Worm (Caenorhabditis elegans): ENCODE measurements around the gene F25B3.5.

The F25B3.5 gene

DNA sequence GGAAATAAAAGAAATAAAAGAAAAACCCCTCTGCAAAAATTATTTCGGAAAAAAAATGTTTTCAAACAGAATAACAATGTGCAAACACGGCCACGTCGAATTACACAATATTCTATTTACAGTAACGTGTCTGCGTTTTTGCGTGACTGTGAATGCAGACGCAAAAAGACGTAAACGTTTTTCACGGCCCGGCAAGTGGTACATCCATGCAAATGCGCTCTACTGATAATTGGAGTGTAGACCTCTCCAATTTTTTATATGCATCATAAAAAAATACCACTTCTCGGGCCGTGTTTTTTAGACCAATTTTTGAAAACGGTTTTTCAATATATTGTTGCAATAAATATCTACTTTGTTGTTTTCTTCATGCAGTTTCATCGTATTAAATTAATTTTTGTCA, 20.6 kb downstream of the F25B3.5 start, which contains the start of gene nstp-10:
Gene nstp-10 (minus strand): TSS at position 378 of the 400 bp plus-strand sequence.
- TF ChIP-seq B0035.1 (tag; optimal IDR thresholded peaks at IDR 0.05) (no peak), hlh-12 (tag; optimal IDR thresholded peaks at IDR 0.05) (no peak), ama-1 (optimal IDR thresholded peaks at IDR 0.05) (no peak), ama-1 (GFP tag; optimal IDR thresholded peaks at IDR 0.05) (no peak), C17E4.6 (GFP tag; IDR thresholded peaks at IDR 0.05) (peak; percentile 83), ceh-79 (tag; optimal IDR thresholded peaks at IDR 0.05) (no peak), B0261.1 (tag; optimal IDR thresholded peaks at IDR 0.05) (no peak), F55B11.4 (tag; optimal IDR thresholded peaks at IDR 0.05; ENCODE audit: borderline replicate concordance, insufficient read depth) (no peak), fkh-3 (tag; optimal IDR thresholded peaks at IDR 0.05) (no peak), hlh-26 (GFP tag; conservative IDR thresholded peaks at IDR 0.05) (no peak), ztf-6 (GFP tag; IDR thresholded peaks at IDR 0.05) (no peak), nhr-90 (tag; optimal IDR thresholded peaks at IDR 0.05) (no peak), hmg-20 (GFP tag; IDR thresholded peaks at IDR 0.05) (no peak), rcor-1 (GFP tag; IDR thresholded peaks at IDR 0.05) (peak; percentile 89), die-1 (tag; optimal IDR thresholded peaks at IDR 0.05) (no peak), cebp-2 (GFP tag; IDR thresholded peaks at IDR 0.05) (no peak), attf-3 (GFP tag; conservative IDR thresholded peaks at IDR 0.05) (0 out of 2 replicates have a peak, but pooled peaks have one; percentile 43), F22D6.2 (tag; optimal IDR thresholded peaks at IDR 0.05) (no peak), nfya-2 (GFP tag; IDR thresholded peaks at IDR 0.05) (no peak), bed-1 (GFP tag; IDR thresholded peaks at IDR 0.05) (no peak), nfya-1 (tag; optimal IDR thresholded peaks at IDR 0.05; ENCODE audit: borderline replicate concordance, insufficient read depth) (no peak), madf-6 (GFP tag; IDR thresholded peaks at IDR 0.05) (peak; percentile 97), cebp-1 (GFP tag; IDR thresholded peaks at IDR 0.05) (0 out of 2 replicates have a peak, but pooled peaks have one; percentile 17), cebp-1 (tag; optimal IDR thresholded peaks at IDR 0.05) (peak; percentile 48), snpc-1.1 (tag; optimal IDR thresholded peaks at IDR 0.05; ENCODE audit: insufficient read depth) (peak; percentile 81), snpc-1.3 (tag; optimal IDR thresholded peaks at IDR 0.05; ENCODE audit: insufficient read depth) (peak; percentile 94), ccch-3 (GFP tag; optimal IDR thresholded peaks at IDR 0.05) (no peak), egl-18 (GFP tag; IDR thresholded peaks at IDR 0.05) (no peak), sptf-2 (GFP tag; optimal IDR thresholded peaks at IDR 0.05) (peak; percentile 50), gei-17 (GFP tag; optimal IDR thresholded peaks at IDR 0.05) (no peak), tbx-9 (tag; optimal IDR thresholded peaks at IDR 0.05; ENCODE audit: borderline replicate concordance) (no peak), hmg-1.2 (GFP tag; IDR thresholded peaks at IDR 0.05) (peak; percentile 69), nhr-80 (tag; optimal IDR thresholded peaks at IDR 0.05) (no peak), madf-3 (GFP tag; IDR thresholded peaks at IDR 0.05) (peak; percentile 91), mes-4 (tag; optimal IDR thresholded peaks at IDR 0.05) (no peak), ztf-28 (GFP tag; IDR thresholded peaks at IDR 0.05) (peak; percentile 77; the same call in 1 of the 2 replicates), B0336.3 (GFP tag; IDR thresholded peaks at IDR 0.05) (peak; percentile 82), atf-7 (tag; optimal IDR thresholded peaks at IDR 0.05) (no peak), let-526 (GFP tag; IDR thresholded peaks at IDR 0.05) (no peak), egrh-3 (GFP tag; IDR thresholded peaks at IDR 0.05) (no peak), F33H1.4 (GFP tag; IDR thresholded peaks at IDR 0.05) (peak; percentile 74), ceh-58 (GFP tag; IDR thresholded peaks at IDR 0.05) (no peak), lin-40 (tag; optimal IDR thresholded peaks at IDR 0.05) (peak; percentile 28), F57A8.1 (GFP tag; optimal IDR thresholded peaks at IDR 0.05) (no peak), K11D2.4 (GFP tag; IDR thresholded peaks at IDR 0.05) (no peak), ztf-3 (GFP tag; optimal IDR thresholded peaks at IDR 0.05) (no peak), tlf-1 (GFP tag; optimal IDR thresholded peaks at IDR 0.05) (peak; percentile 89), nfyb-1 (GFP tag; IDR thresholded peaks at IDR 0.05) (peak; percentile 77), ceh-100 (GFP tag; IDR thresholded peaks at IDR 0.05) (peak; percentile 76), ekl-4 (GFP tag; IDR thresholded peaks at IDR 0.05) (peak; percentile 79)
